Fruit fly (Drosophila melanogaster) whole organism, embryonic: Measurements from ENCODE around the gene CG14868.

Experiments used
- ATbp ChIP-seq: fragments of 200-800 bp; sonication (Bioruptor generic); optimal IDR thresholded peaks from 2 replicates; lab custom pipeline; 2017; ENCODE audit warnings: missing biosample characterization, mild to moderate bottlenecking, missing genetic modification characterization, missing genetic modification reagents
- Adf1 ChIP-seq: fragments of 200-800 bp; sonication (Bioruptor generic); IDR thresholded peaks from 2 replicates; pipeline ENCODE4 v1.3.6; 2022; ENCODE audit warnings: missing biosample characterization, missing genetic modification characterization
- Aef1 ChIP-seq: fragments of 200-800 bp; sonication (Bioruptor generic); IDR thresholded peaks from 3 replicates; pipeline ENCODE4 v1.3.6; 2022; ENCODE audit warnings: missing biosample characterization, missing genetic modification characterization
- Antp ChIP-seq: fragments of 200-800 bp; sonication (Bioruptor generic); optimal IDR thresholded peaks from 3 replicates; lab custom pipeline; 2016; ENCODE audit warnings: missing biosample characterization, missing genetic modification characterization
- BEAF-32 ChIP-seq: fragments of 200-800 bp; sonication (Bioruptor generic); optimal IDR thresholded peaks from 3 replicates; lab custom pipeline; 2017; ENCODE audit warnings: missing biosample characterization, missing genetic modification characterization, mild to moderate bottlenecking, moderate library complexity, missing genetic modification reagents
- CG10366 ChIP-seq: fragments of 200-800 bp; sonication (Bioruptor generic); IDR thresholded peaks from 2 replicates; pipeline ENCODE4 v1.3.6; 2022; ENCODE audit warnings: missing biosample characterization, missing genetic modification characterization
- CG11695 ChIP-seq: fragments of 200-800 bp; sonication (Bioruptor generic); IDR thresholded peaks from 3 replicates; pipeline ENCODE4 v1.3.6; 2022; ENCODE audit warnings: missing biosample characterization, missing genetic modification characterization
- CG12219 ChIP-seq: fragments of 200-800 bp; sonication (Bioruptor generic); optimal IDR thresholded peaks from 3 replicates; lab custom pipeline; 2018; ENCODE audit warnings: missing biosample characterization, mild to moderate bottlenecking, missing genetic modification characterization
- CG14441 ChIP-seq: fragments of 200-800 bp; sonication (Bioruptor generic); IDR thresholded peaks from 2 replicates; pipeline ENCODE4 v1.3.6; 2022; ENCODE audit warnings: missing biosample characterization, missing genetic modification characterization
- CG15696 ChIP-seq: fragments of 200-800 bp; sonication (Bioruptor generic); optimal IDR thresholded peaks from 2 replicates; lab custom pipeline; 2019; ENCODE audit warnings: missing biosample characterization, mild to moderate bottlenecking, missing genetic modification characterization, moderate library complexity
- CG17829 ChIP-seq: fragments of 200-800 bp; optimal IDR thresholded peaks from 2 replicates; lab custom pipeline; 2019; ENCODE audit warnings: missing biosample characterization, mild to moderate bottlenecking, missing genetic modification characterization, moderate library complexity
- CG1792 ChIP-seq: fragments of 200-800 bp; sonication (Bioruptor generic); optimal IDR thresholded peaks from 2 replicates; lab custom pipeline; 2016; ENCODE audit warnings: missing biosample characterization, missing genetic modification characterization
- CG18262 ChIP-seq: fragments of 200-800 bp; optimal IDR thresholded peaks from 3 replicates; lab custom pipeline; 2019; ENCODE audit warnings: missing biosample characterization, mild to moderate bottlenecking, missing genetic modification characterization, moderate library complexity
- CG18476 ChIP-seq: fragments of 200-800 bp; sonication (Bioruptor generic); optimal IDR thresholded peaks from 2 replicates; lab custom pipeline; 2016; ENCODE audit warnings: missing biosample characterization, mild to moderate bottlenecking, missing genetic modification characterization
- CG2120 ChIP-seq: fragments of 200-800 bp; sonication (Bioruptor generic); optimal IDR thresholded peaks from 3 replicates; lab custom pipeline; 2016; ENCODE audit warnings: missing biosample characterization, missing genetic modification characterization
- CG2202 ChIP-seq: fragments of 200-800 bp; sonication (Bioruptor generic); optimal IDR thresholded peaks from 2 replicates; lab custom pipeline; 2018; ENCODE audit warnings: missing biosample characterization, mild to moderate bottlenecking, missing genetic modification characterization
- CG2889 ChIP-seq: fragments of 200-800 bp; sonication (Bioruptor generic); IDR thresholded peaks from 3 replicates; pipeline ENCODE4 v1.3.6; 2022; ENCODE audit warnings: missing biosample characterization, missing genetic modification characterization
- CG31365 ChIP-seq: fragments of 200-800 bp; sonication (Bioruptor generic); optimal IDR thresholded peaks from 2 replicates; lab custom pipeline; 2018; ENCODE audit warnings: missing biosample characterization, mild to moderate bottlenecking, missing genetic modification characterization
- CG31388 ChIP-seq: fragments of 200-800 bp; sonication (Bioruptor generic); optimal IDR thresholded peaks from 2 replicates; lab custom pipeline; 2016; ENCODE audit warnings: missing biosample characterization, missing genetic modification characterization
- CG34376 ChIP-seq: fragments of 200-800 bp; sonication (Bioruptor generic); optimal IDR thresholded peaks from 2 replicates; lab custom pipeline; 2018; ENCODE audit warnings: missing biosample characterization, mild to moderate bottlenecking, missing genetic modification characterization
- CG4707 ChIP-seq: fragments of 200-800 bp; sonication (Bioruptor generic); optimal IDR thresholded peaks from 2 replicates; lab custom pipeline; 2018; ENCODE audit warnings: missing biosample characterization, mild to moderate bottlenecking, missing genetic modification characterization, moderate library complexity
- CG6254 ChIP-seq: fragments of 200-800 bp; sonication (Bioruptor generic); optimal IDR thresholded peaks from 3 replicates; lab custom pipeline; 2017; ENCODE audit warnings: mild to moderate bottlenecking, missing biosample characterization, missing genetic modification reagents, missing genetic modification characterization
- CG6791 ChIP-seq: fragments of 200-800 bp; sonication (Bioruptor generic); IDR thresholded peaks from 3 replicates; pipeline ENCODE4 v1.3.6; 2022; ENCODE audit warnings: missing biosample characterization, missing genetic modification characterization; ENCODE audit not compliant: partially characterized antibody
- CG8944 ChIP-seq: fragments of 200-800 bp; sonication (Bioruptor generic); optimal IDR thresholded peaks from 3 replicates; lab custom pipeline; 2016; ENCODE audit warnings: missing biosample characterization, missing genetic modification characterization
- CG9797 ChIP-seq: fragments of 200-800 bp; sonication (Bioruptor generic); optimal IDR thresholded peaks from 3 replicates; lab custom pipeline; 2018; ENCODE audit warnings: missing biosample characterization, mild to moderate bottlenecking, missing genetic modification characterization
- CrebB ChIP-seq: fragments of 200-800 bp; sonication (Bioruptor generic); optimal IDR thresholded peaks from 3 replicates; lab custom pipeline; 2018; ENCODE audit warnings: missing biosample characterization, mild to moderate bottlenecking, missing genetic modification characterization
- HmgZ ChIP-seq: fragments of 200-800 bp; sonication (Bioruptor generic); optimal IDR thresholded peaks from 2 replicates; lab custom pipeline; 2018; ENCODE audit warnings: missing biosample characterization, mild to moderate bottlenecking, missing genetic modification characterization
- Kr ChIP-seq: fragments of 200-800 bp; sonication (Bioruptor generic); optimal IDR thresholded peaks from 2 replicates; lab custom pipeline; 2017; ENCODE audit warnings: missing biosample characterization, mild to moderate bottlenecking, missing genetic modification characterization
- Med ChIP-seq: fragments of 200-800 bp; sonication (Bioruptor generic); peaks from one replicate; lab custom pipeline; 2016; ENCODE audit warnings: missing biosample characterization, missing genetic modification characterization, mild to moderate bottlenecking, inconsistent platforms, moderate library complexity
- Opbp ChIP-seq: fragments of 200-800 bp; sonication (Bioruptor generic); IDR thresholded peaks from 3 replicates; pipeline ENCODE4 v1.3.6; 2022; ENCODE audit warnings: missing biosample characterization, missing genetic modification characterization; ENCODE audit not compliant: partially characterized antibody
- Taf1 ChIP-seq: fragments of 200-800 bp; sonication (Bioruptor generic); IDR thresholded peaks from 2 replicates; pipeline ENCODE4 v1.3.6; 2022; ENCODE audit warnings: missing biosample characterization, missing genetic modification characterization
- abd-A ChIP-seq: fragments of 200-800 bp; sonication (Bioruptor generic); optimal IDR thresholded peaks from 3 replicates; lab custom pipeline; 2019; ENCODE audit warnings: missing biosample characterization, mild to moderate bottlenecking, missing genetic modification characterization, moderate library complexity
- ap ChIP-seq: fragments of 200-800 bp; sonication (Bioruptor generic); IDR thresholded peaks from 2 replicates; pipeline ENCODE4 v1.3.6; 2022; ENCODE audit warnings: missing biosample characterization, missing genetic modification characterization
- ase ChIP-seq: fragments of 200-800 bp; sonication (Bioruptor generic); IDR thresholded peaks from 3 replicates; pipeline ENCODE4 v1.3.6; 2022; ENCODE audit warnings: missing biosample characterization, missing genetic modification characterization
- caup ChIP-seq: fragments of 200-800 bp; sonication (Bioruptor generic); optimal IDR thresholded peaks from 3 replicates; lab custom pipeline; 2017; ENCODE audit warnings: missing biosample characterization, mild to moderate bottlenecking, missing genetic modification characterization, moderate library complexity; ENCODE audit not compliant: severe bottlenecking
- chm ChIP-seq: fragments of 200-800 bp; sonication (Bioruptor generic); IDR thresholded peaks from 2 replicates; pipeline ENCODE4 v1.3.6; 2022; ENCODE audit warnings: missing biosample characterization, missing genetic modification characterization
- da ChIP-seq: fragments of 200-800 bp; sonication (Bioruptor generic); optimal IDR thresholded peaks from 2 replicates; lab custom pipeline; 2016; ENCODE audit warnings: missing biosample characterization, missing genetic modification characterization
- disco-r ChIP-seq: fragments of 200-800 bp; sonication (Bioruptor generic); optimal IDR thresholded peaks from 2 replicates; lab custom pipeline; 2016; ENCODE audit warnings: missing biosample characterization, missing genetic modification characterization
- gce ChIP-seq: fragments of 200-800 bp; sonication (Bioruptor generic); IDR thresholded peaks from 3 replicates; pipeline ENCODE4 v1.3.6; 2022; ENCODE audit warnings: missing biosample characterization, missing genetic modification characterization
- grau ChIP-seq: fragments of 200-800 bp; optimal IDR thresholded peaks from 3 replicates; lab custom pipeline; 2019; ENCODE audit warnings: missing biosample characterization, mild to moderate bottlenecking, missing genetic modification characterization, moderate library complexity
- gsb ChIP-seq: fragments of 200-800 bp; sonication (Bioruptor generic); IDR thresholded peaks from 2 replicates; pipeline ENCODE4 v1.3.6; 2022; ENCODE audit warnings: missing biosample characterization, missing genetic modification characterization
- lilli ChIP-seq: fragments of 200-800 bp; sonication (Bioruptor generic); optimal IDR thresholded peaks from 3 replicates; lab custom pipeline; 2016; ENCODE audit warnings: missing biosample characterization, missing genetic modification characterization
- lola ChIP-seq, 3 experiments: fragments of >200 bp in 2 of 3; fragments of 200-800 bp in 1 of 3; sonication (Bioruptor generic) in 1 of 3; optimal IDR thresholded peaks; 2 replicates each; lab custom pipeline; 2017 to 2019; ENCODE audit warnings: missing biosample characterization in 3 of 3, missing genetic modification characterization in 3 of 3, mild to moderate bottlenecking in 1 of 3, moderate library complexity in 1 of 3
- lov ChIP-seq, 2 experiments: fragments of 200-800 bp in 1 of 2; fragments of >200 bp in 1 of 2; sonication (Bioruptor generic) in 1 of 2; IDR thresholded peaks in 1 of 2; optimal IDR thresholded peaks in 1 of 2; 2 replicates in 1 of 2; 3 replicates in 1 of 2; pipeline versions ENCODE4 v1.3.6 to Lab custom; 2017 to 2022; ENCODE audit warnings: missing biosample characterization in 1 of 2, missing genetic modification characterization in 1 of 2
- maf-S ChIP-seq: fragments of 200-800 bp; sonication (Bioruptor generic); optimal IDR thresholded peaks from 2 replicates; lab custom pipeline; 2016; ENCODE audit warnings: missing biosample characterization, missing genetic modification characterization
- org-1 ChIP-seq: fragments of 200-800 bp; sonication (Bioruptor generic); optimal IDR thresholded peaks from 2 replicates; lab custom pipeline; 2017; ENCODE audit warnings: missing biosample characterization, missing genetic modification characterization
- repo ChIP-seq: fragments of 200-800 bp; sonication (Bioruptor generic); optimal IDR thresholded peaks from 2 replicates; lab custom pipeline; 2016; ENCODE audit warnings: missing biosample characterization, missing genetic modification characterization
- sens ChIP-seq: fragments of 200-800 bp; sonication (Bioruptor generic); peaks from one replicate; lab custom pipeline; 2016; ENCODE audit warnings: missing biosample characterization, missing genetic modification characterization
- shn ChIP-seq: fragments of 200-800 bp; sonication (Bioruptor generic); optimal IDR thresholded peaks from 3 replicates; lab custom pipeline; 2016; ENCODE audit warnings: missing biosample characterization, missing genetic modification characterization
- tgo ChIP-seq: fragments of 200-800 bp; sonication (Bioruptor generic); IDR thresholded peaks from 3 replicates; pipeline ENCODE4 v1.3.6; 2022; ENCODE audit warnings: missing biosample characterization, missing genetic modification characterization
- unc-4 ChIP-seq: fragments of 200-800 bp; sonication (Bioruptor generic); IDR thresholded peaks from 2 replicates; pipeline ENCODE4 v1.3.6; 2022; ENCODE audit warnings: missing biosample characterization, missing genetic modification characterization; ENCODE audit not compliant: partially characterized antibody

CG14868 gene

dm6 chr3R:15332994-15333393 is 36.8 kb downstream of the CG14868 start, which contains the start of the genes Fkbp39 and Cyfip:
TSS of gene Fkbp39 (minus strand) at chr3R:15333133.
TSS of gene Cyfip (plus strand) at chr3R:15333266.
- TF ChIP-seq CG4707 (GFP tag; lab: Kevin White, UChicago) (no peak), CG6791 (GFP tag; lab: Robert Waterston, UW) (peak; percentile 77), CG8944 (peak; percentile 38), gce (GFP tag; lab: Robert Waterston, UW) (no peak), lilli (GFP tag; lab: Kevin White, UChicago) (peak; percentile 74), sens (GFP tag; lab: Kevin White, UChicago) (peak; percentile 91), lola (GFP tag; optimal IDR thresholded peaks at IDR 0.05; lab: Kevin White, UChicago) (no peak), unc-4 (GFP tag; lab: Robert Waterston, UW) (peak; percentile 77), CG10366 (GFP tag; lab: Robert Waterston, UW) (peak; percentile 34), CG14441 (GFP tag; lab: Robert Waterston, UW) (no peak), caup (GFP tag; lab: Kevin White, UChicago) (peak; percentile 64), tgo (no peak), CG2202 (tag; lab: Kevin White, UChicago) (peak; percentile 18), CG11695 (GFP tag; lab: Robert Waterston, UW) (no peak), CG18262 (tag; lab: Kevin White, UChicago) (no peak), Aef1 (GFP tag; lab: Robert Waterston, UW) (peak; percentile 83), CG12219 (GFP tag; lab: Kevin White, UChicago) (no peak), Kr (GFP tag; lab: Kevin White, UChicago) (no peak), CG9797 (GFP tag; lab: Kevin White, UChicago) (peak; percentile 87), CG1792 (peak; percentile 22), Med (GFP tag; lab: Kevin White, UChicago) (peak; percentile 98), CG2889 (no peak), Opbp (GFP tag; lab: Robert Waterston, UW) (peak; percentile 83), Adf1 (peak; percentile 68), org-1 (GFP tag; lab: Kevin White, UChicago) (no peak), abd-A (tag; lab: Kevin White, UChicago) (no peak), maf-S (GFP tag; lab: Kevin White, UChicago) (peak; percentile 60), shn (GFP tag; lab: Kevin White, UChicago) (peak; percentile 49), CG6254 (GFP tag; lab: Kevin White, UChicago) (no peak), gsb (no peak), grau (tag; lab: Kevin White, UChicago) (peak; percentile 48), CG2120 (GFP tag; lab: Kevin White, UChicago) (peak; percentile 71), Antp (GFP tag; lab: Kevin White, UChicago) (peak; percentile 63), Taf1 (GFP tag; lab: Robert Waterston, UW) (no peak), CrebB (tag; lab: Kevin White, UChicago) (peak; percentile 43), CG31365 (tag; lab: Kevin White, UChicago) (no peak), CG31388 (GFP tag; lab: Kevin White, UChicago) (no peak), ap (GFP tag; lab: Robert Waterston, UW) (no peak), lov (optimal IDR thresholded peaks at IDR 0.05; lab: Kevin White, UChicago) (no peak), lov (GFP tag; IDR thresholded peaks at IDR 0.05; lab: Robert Waterston, UW) (no peak), CG15696 (tag; lab: Kevin White, UChicago) (no peak), HmgZ (peak; percentile 91), ATbp (GFP tag; lab: Kevin White, UChicago) (no peak), CG34376 (GFP tag; lab: Kevin White, UChicago) (peak; percentile 15), chm (GFP tag; lab: Robert Waterston, UW) (no peak), repo (GFP tag; lab: Kevin White, UChicago) (peak; percentile 32), BEAF-32 (GFP tag; lab: Kevin White, UChicago) (peak; percentile 82), disco-r (GFP tag; lab: Kevin White, UChicago) (no peak), da (GFP tag; lab: Kevin White, UChicago) (peak; percentile 51), CG17829 (tag; lab: Kevin White, UChicago) (peak; percentile 77), CG18476 (no peak), ase (GFP tag; lab: Robert Waterston, UW) (0 out of 3 replicates have a peak, but pooled peaks have one; percentile 27)
